Worm (Caenorhabditis elegans) whole organism, young adult: Measurements from ENCODE around the gene str-168.

Experiments
- akir-1 ChIP-seq: fragments of 200-800 bp; sonication (Bioruptor generic); optimal IDR thresholded peaks from 2 replicates; lab custom pipeline; 2018; ENCODE audit warnings: mild to moderate bottlenecking, missing genetic modification characterization, moderate library complexity, missing compliant biosample characterization
- ama-1 ChIP-seq, 3 experiments: fragments of 150-350 bp in 1 of 3; sonication (generic microtip) in 2 of 3; optimal IDR thresholded peaks; 2 replicates each; lab custom pipeline; 2014 to 2018; ENCODE audit warnings: missing biosample characterization in 2 of 3, missing genetic modification characterization in 2 of 3, missing genetic modification reagents in 2 of 3
- athp-1 ChIP-seq: sonication (generic microtip); optimal IDR thresholded peaks from 2 replicates; lab custom pipeline; 2017; ENCODE audit warnings: mild to moderate bottlenecking, missing genetic modification characterization, missing compliant biosample characterization
- egrh-3 ChIP-seq: fragments of 200-800 bp; sonication (Bioruptor generic); IDR thresholded peaks from 2 replicates; pipeline ENCODE4 v1.3.6; 2022; ENCODE audit warnings: missing genetic modification reagents, missing genetic modification characterization, missing compliant biosample characterization
- ets-4 ChIP-seq: fragments of 200-800 bp; sonication (Bioruptor generic); optimal IDR thresholded peaks from 2 replicates; lab custom pipeline; 2018; ENCODE audit warnings: mild to moderate bottlenecking, missing genetic modification characterization, missing compliant biosample characterization
- hsf-1 ChIP-seq: fragments of 200-800 bp; sonication (Bioruptor generic); IDR thresholded peaks from 2 replicates; pipeline ENCODE4 v1.3.6; 2022; ENCODE audit warnings: missing genetic modification reagents, missing genetic modification characterization, missing compliant biosample characterization
- lsy-27 ChIP-seq: sonication (generic microtip); optimal IDR thresholded peaks from 2 replicates; lab custom pipeline; 2017; ENCODE audit warnings: missing genetic modification characterization, mild to moderate bottlenecking, missing compliant biosample characterization, antibody characterized with exemption, missing genotype, borderline replicate concordance; ENCODE audit not compliant: insufficient read depth
- nfya-1 ChIP-seq: sonication (generic microtip); optimal IDR thresholded peaks from 2 replicates; lab custom pipeline; 2017; ENCODE audit warnings: antibody characterized with exemption, missing compliant biosample characterization, missing genetic modification characterization, borderline replicate concordance; ENCODE audit not compliant: insufficient read depth
- snpc-4 ChIP-seq, 5 experiments: fragments of 150-350 bp in 1 of 5; sonication (generic microtip) in 4 of 5; optimal IDR thresholded peaks; 2 replicates each; lab custom pipeline; 2014 to 2018; ENCODE audit warnings: missing genetic modification characterization in 5 of 5, missing biosample characterization in 3 of 5, antibody characterized with exemption in 2 of 5, mild to moderate bottlenecking in 2 of 5, missing compliant biosample characterization in 2 of 5, missing genotype in 2 of 5, moderate library complexity in 2 of 5, missing genetic modification reagents in 1 of 5
- sptf-2 ChIP-seq: fragments of 200-800 bp; sonication (Bioruptor generic); optimal IDR thresholded peaks from 2 replicates; lab custom pipeline; 2018; ENCODE audit warnings: mild to moderate bottlenecking, missing genetic modification characterization, missing compliant biosample characterization
- unc-130 ChIP-seq: sonication (generic microtip); optimal IDR thresholded peaks from 2 replicates; lab custom pipeline; 2016; ENCODE audit warnings: missing genetic modification reagents, missing genetic modification characterization, missing compliant biosample characterization
- unc-62 ChIP-seq: fragments of 150-350 bp; optimal IDR thresholded peaks from 2 replicates; lab custom pipeline; 2014; ENCODE audit warnings: missing biosample characterization, missing genetic modification reagents, missing genetic modification characterization

- TF ChIP-seq ama-1 (optimal IDR thresholded peaks at IDR 0.05; lab: Kevin White, UChicago) (no peak), ama-1 (GFP tag; optimal IDR thresholded peaks at IDR 0.05; lab: Kevin White, UChicago) (no peak), athp-1 (tag; lab: Kevin White, UChicago) (no peak), unc-62 (GFP tag; lab: Kevin White, UChicago) (no peak), egrh-3 (GFP tag; lab: Robert Waterston, UW) (no peak), sptf-2 (GFP tag; lab: Kevin White, UChicago) (no peak), nfya-1 (tag; lab: Kevin White, UChicago) (no peak), ets-4 (GFP tag; lab: Kevin White, UChicago) (no peak), hsf-1 (no peak), snpc-4 (GFP tag; optimal IDR thresholded peaks at IDR 0.05; lab: Kevin White, UChicago) (no peak), snpc-4 (tag; optimal IDR thresholded peaks at IDR 0.05; lab: Kevin White, UChicago) (no peak), akir-1 (GFP tag; lab: Kevin White, UChicago) (no peak), lsy-27 (tag; lab: Kevin White, UChicago) (no peak), unc-130 (GFP tag; lab: Kevin White, UChicago) (no peak)
Observed at ce11 chrIV:4937647-4938046, 1.1 kb upstream of the str-168 start, which contains the start of gene fbxa-86.
